Fruit fly (Drosophila melanogaster) whole organism, embryonic: ENCODE results near the gene CG42822.

Experiments
- CG8944 ChIP-seq: fragments of 200-800 bp; sonication (Bioruptor generic); optimal IDR thresholded peaks from 3 replicates; lab custom pipeline; 2016; ENCODE audit warnings: missing biosample characterization, missing genetic modification characterization
- fu2 ChIP-seq: fragments of 200-800 bp; sonication (Bioruptor generic); optimal IDR thresholded peaks from 2 replicates; lab custom pipeline; 2016; ENCODE audit warnings: missing biosample characterization, missing genetic modification characterization
- lola ChIP-seq, 3 experiments: fragments of >200 bp in 2 of 3; fragments of 200-800 bp in 1 of 3; sonication (Bioruptor generic) in 1 of 3; optimal IDR thresholded peaks; 2 replicates each; lab custom pipeline; 2017 to 2019; ENCODE audit warnings: missing biosample characterization in 3 of 3, missing genetic modification characterization in 3 of 3, mild to moderate bottlenecking in 1 of 3, moderate library complexity in 1 of 3

dm6 chr3R:17406411-17406810 lies 7.3 kb upstream of the CG42822 start, which contains the start of the genes CG42824 and CG42798:
- TF ChIP-seq lola (GFP tag; optimal IDR thresholded peaks at IDR 0.05; lab: Kevin White, UChicago): no peak
- no peak for TF ChIP-seq fu2
- no peak for TF ChIP-seq CG8944 (GFP tag; lab: Kevin White, UChicago)
